Fruit fly (Drosophila melanogaster) whole organism, embryonic: ENCODE measurements around the gene CG1317.
A peak's percentile ranks its signal among the peaks of the same experiment; 100 is the strongest.

ENCODE experiments used
- Antp ChIP-seq: fragments of 200-800 bp; sonication (Bioruptor generic); optimal IDR thresholded peaks from 3 replicates; lab custom pipeline; 2016; ENCODE audit warnings: missing biosample characterization, missing genetic modification characterization
- CG11085 ChIP-seq: fragments of 200-800 bp; sonication (Bioruptor generic); IDR thresholded peaks from 2 replicates; pipeline ENCODE4 v1.3.6; 2022; ENCODE audit warnings: missing biosample characterization, missing genetic modification characterization
- CG11247 ChIP-seq: fragments of 200-800 bp; sonication (Bioruptor generic); IDR thresholded peaks from 2 replicates; pipeline ENCODE4 v1.3.6; 2022; ENCODE audit warnings: missing biosample characterization, missing genetic modification characterization
- CG12942 ChIP-seq: fragments of 200-800 bp; sonication (Bioruptor generic); optimal IDR thresholded peaks from 3 replicates; lab custom pipeline; 2016; ENCODE audit warnings: missing biosample characterization, missing genetic modification characterization
- CG14710 ChIP-seq: fragments of 200-800 bp; sonication (Bioruptor generic); optimal IDR thresholded peaks from 3 replicates; lab custom pipeline; 2019; ENCODE audit warnings: missing biosample characterization, mild to moderate bottlenecking, missing genetic modification characterization, moderate library complexity
- CG15011 ChIP-seq: fragments of 200-800 bp; sonication (Bioruptor generic); optimal IDR thresholded peaks from 3 replicates; lab custom pipeline; 2018; ENCODE audit warnings: missing biosample characterization, mild to moderate bottlenecking, missing genetic modification characterization
- CG1602 ChIP-seq: fragments of 200-800 bp; sonication (Bioruptor generic); optimal IDR thresholded peaks from 3 replicates; lab custom pipeline; 2016; ENCODE audit warnings: missing biosample characterization, missing genetic modification characterization
- CG1603 ChIP-seq: fragments of 200-800 bp; sonication (Bioruptor generic); optimal IDR thresholded peaks from 2 replicates; lab custom pipeline; 2019; ENCODE audit warnings: missing biosample characterization, mild to moderate bottlenecking, missing genetic modification characterization, moderate library complexity
- CG17328 ChIP-seq: fragments of 200-800 bp; sonication (Bioruptor generic); IDR thresholded peaks from 2 replicates; pipeline ENCODE4 v1.3.6; 2022; ENCODE audit warnings: missing biosample characterization, missing genetic modification characterization
- CG17361 ChIP-seq: fragments of 200-800 bp; sonication (Bioruptor generic); IDR thresholded peaks from 3 replicates; pipeline ENCODE4 v1.3.6; 2022; ENCODE audit warnings: missing biosample characterization, missing genetic modification characterization
- CG30403 ChIP-seq: fragments of 200-800 bp; sonication (Bioruptor generic); optimal IDR thresholded peaks from 3 replicates; lab custom pipeline; 2016; ENCODE audit warnings: missing biosample characterization, missing genetic modification characterization
- CG31365 ChIP-seq: fragments of 200-800 bp; sonication (Bioruptor generic); optimal IDR thresholded peaks from 2 replicates; lab custom pipeline; 2018; ENCODE audit warnings: missing biosample characterization, mild to moderate bottlenecking, missing genetic modification characterization
- CG4328 ChIP-seq: fragments of 200-800 bp; sonication (Bioruptor generic); optimal IDR thresholded peaks from 3 replicates; lab custom pipeline; 2017; ENCODE audit warnings: missing biosample characterization, missing genetic modification reagents, missing genetic modification characterization
- CG43689 ChIP-seq: fragments of 200-800 bp; sonication (Bioruptor generic); IDR thresholded peaks from 2 replicates; pipeline ENCODE4 v1.3.6; 2022; ENCODE audit warnings: missing biosample characterization, missing genetic modification characterization
- CG4707 ChIP-seq: fragments of 200-800 bp; sonication (Bioruptor generic); optimal IDR thresholded peaks from 2 replicates; lab custom pipeline; 2018; ENCODE audit warnings: missing biosample characterization, mild to moderate bottlenecking, missing genetic modification characterization, moderate library complexity
- CG6254 ChIP-seq: fragments of 200-800 bp; sonication (Bioruptor generic); optimal IDR thresholded peaks from 3 replicates; lab custom pipeline; 2017; ENCODE audit warnings: mild to moderate bottlenecking, missing biosample characterization, missing genetic modification reagents, missing genetic modification characterization
- CG7786 ChIP-seq: fragments of 200-800 bp; sonication (Bioruptor generic); optimal IDR thresholded peaks from 2 replicates; lab custom pipeline; 2016; ENCODE audit warnings: missing biosample characterization, missing genetic modification characterization
- CG8388 ChIP-seq: fragments of 200-800 bp; sonication (Bioruptor generic); optimal IDR thresholded peaks from 2 replicates; lab custom pipeline; 2019; ENCODE audit warnings: missing biosample characterization, mild to moderate bottlenecking, missing genetic modification characterization, moderate library complexity
- CkIIα-i1 ChIP-seq: fragments of 200-800 bp; sonication (Bioruptor generic); IDR thresholded peaks from 2 replicates; pipeline ENCODE4 v1.3.6; 2022; ENCODE audit warnings: missing biosample characterization, missing genetic modification characterization
- D ChIP-seq, 2 experiments: fragments of 200-800 bp in 1 of 2; fragments of >200 bp in 1 of 2; sonication (Bioruptor generic) in 1 of 2; optimal IDR thresholded peaks; 2 replicates in 1 of 2; 3 replicates in 1 of 2; lab custom pipeline; 2017; ENCODE audit warnings: mild to moderate bottlenecking in 1 of 2, missing biosample characterization in 1 of 2, missing genetic modification characterization in 1 of 2, missing genetic modification reagents in 1 of 2
- Nf-YB ChIP-seq: fragments of 200-800 bp; sonication (Bioruptor generic); optimal IDR thresholded peaks from 3 replicates; lab custom pipeline; 2019; ENCODE audit warnings: missing biosample characterization, mild to moderate bottlenecking, missing genetic modification characterization, moderate library complexity
- Pdp1 ChIP-seq, 2 experiments: fragments of 200-800 bp; sonication (Bioruptor generic); optimal IDR thresholded peaks; 3 replicates each; lab custom pipeline; 2016; ENCODE audit warnings: missing biosample characterization in 2 of 2, missing genetic modification characterization in 2 of 2, mild to moderate bottlenecking in 1 of 2, moderate library complexity in 1 of 2
- Spps ChIP-seq: fragments of 200-800 bp; sonication (Bioruptor generic); optimal IDR thresholded peaks from 2 replicates; lab custom pipeline; 2018; ENCODE audit warnings: missing biosample characterization, mild to moderate bottlenecking, missing genetic modification characterization
- Ssrp ChIP-seq: fragments of 200-800 bp; sonication (Bioruptor generic); optimal IDR thresholded peaks from 2 replicates; lab custom pipeline; 2018; ENCODE audit warnings: missing biosample characterization, mild to moderate bottlenecking, missing genetic modification characterization, moderate library complexity
- Trl ChIP-seq, 3 experiments: fragments of >200 bp in 2 of 3; fragments of 200-800 bp in 1 of 3; sonication (Bioruptor generic) in 1 of 3; optimal IDR thresholded peaks; 2 replicates in 1 of 3; 3 replicates in 2 of 3; lab custom pipeline; 2016 to 2017; ENCODE audit warnings: missing biosample characterization in 1 of 3, missing genetic modification characterization in 1 of 3
- Vsx1 ChIP-seq: fragments of 200-800 bp; sonication (Bioruptor generic); optimal IDR thresholded peaks from 2 replicates; lab custom pipeline; 2017; ENCODE audit warnings: missing biosample characterization, mild to moderate bottlenecking, missing genetic modification characterization, missing genetic modification reagents
- Xbp1 ChIP-seq: fragments of 200-800 bp; sonication (Bioruptor generic); optimal IDR thresholded peaks from 3 replicates; lab custom pipeline; 2016; ENCODE audit warnings: missing biosample characterization, mild to moderate bottlenecking, missing genetic modification characterization
- Xrp1 ChIP-seq: fragments of 200-800 bp; sonication (Bioruptor generic); IDR thresholded peaks from 2 replicates; pipeline ENCODE4 v1.3.6; 2022; ENCODE audit warnings: missing biosample characterization, missing genetic modification characterization
- chif ChIP-seq, 2 experiments: fragments of 200-800 bp; sonication (Bioruptor generic); optimal IDR thresholded peaks; 3 replicates each; lab custom pipeline; 2016; ENCODE audit warnings: missing biosample characterization in 2 of 2, missing genetic modification characterization in 2 of 2
- crc ChIP-seq: fragments of 200-800 bp; sonication (Bioruptor generic); optimal IDR thresholded peaks from 2 replicates; lab custom pipeline; 2016; ENCODE audit warnings: missing biosample characterization, missing genetic modification characterization
- danr ChIP-seq: fragments of 200-800 bp; sonication (Bioruptor generic); IDR thresholded peaks from 2 replicates; pipeline ENCODE4 v1.3.6; 2022; ENCODE audit warnings: missing biosample characterization, missing genetic modification characterization
- emc ChIP-seq: fragments of 200-800 bp; sonication (Bioruptor generic); optimal IDR thresholded peaks from 2 replicates; lab custom pipeline; 2016; ENCODE audit warnings: missing biosample characterization, missing genetic modification characterization
- eve ChIP-seq, 2 experiments: fragments of >200 bp; optimal IDR thresholded peaks; 2 replicates each; lab custom pipeline; 2017; ENCODE audit warnings: missing biosample characterization in 2 of 2, missing genetic modification characterization in 2 of 2
- fd96Cb ChIP-seq: fragments of 200-800 bp; sonication (Bioruptor generic); optimal IDR thresholded peaks from 2 replicates; lab custom pipeline; 2018; ENCODE audit warnings: missing biosample characterization, mild to moderate bottlenecking, missing genetic modification characterization, moderate library complexity
- grn ChIP-seq: fragments of 200-800 bp; sonication (Bioruptor generic); optimal IDR thresholded peaks from 3 replicates; lab custom pipeline; 2017; ENCODE audit warnings: missing biosample characterization, missing genetic modification characterization
- gro ChIP-seq: fragments of 200-800 bp; sonication (Bioruptor generic); optimal IDR thresholded peaks from 2 replicates; lab custom pipeline; 2016; ENCODE audit warnings: missing biosample characterization, missing genetic modification characterization
- jigr1 ChIP-seq: fragments of 200-800 bp; sonication (Bioruptor generic); IDR thresholded peaks from 3 replicates; pipeline ENCODE4 v1.3.6; 2022; ENCODE audit warnings: missing biosample characterization, missing genetic modification characterization
- jing ChIP-seq: fragments of 200-800 bp; sonication (Bioruptor generic); optimal IDR thresholded peaks from 2 replicates; lab custom pipeline; 2018; ENCODE audit warnings: missing biosample characterization, mild to moderate bottlenecking, missing genetic modification characterization
- klu ChIP-seq: fragments of 200-800 bp; sonication (Bioruptor generic); IDR thresholded peaks from 2 replicates; pipeline ENCODE4 v1.3.6; 2022; ENCODE audit warnings: missing biosample characterization, missing genetic modification characterization
- luna ChIP-seq: fragments of 200-800 bp; sonication (Bioruptor generic); optimal IDR thresholded peaks from 2 replicates; lab custom pipeline; 2016; ENCODE audit warnings: missing biosample characterization, missing genetic modification characterization
- nmo ChIP-seq: fragments of 200-800 bp; sonication (Bioruptor generic); optimal IDR thresholded peaks from 2 replicates; lab custom pipeline; 2018; ENCODE audit warnings: missing biosample characterization, mild to moderate bottlenecking, missing genetic modification characterization, moderate library complexity
- otp ChIP-seq: fragments of 200-800 bp; sonication (Bioruptor generic); IDR thresholded peaks from 3 replicates; pipeline ENCODE4, ENCODE4 v1.3.6; 2022; ENCODE audit warnings: missing biosample characterization, missing genetic modification characterization
- pho ChIP-seq: fragments of 200-800 bp; sonication (Bioruptor generic); optimal IDR thresholded peaks from 2 replicates; lab custom pipeline; 2016; ENCODE audit warnings: missing biosample characterization, missing genetic modification characterization
- psq ChIP-seq: fragments of 200-800 bp; sonication (Bioruptor generic); optimal IDR thresholded peaks from 2 replicates; lab custom pipeline; 2017; ENCODE audit warnings: missing biosample characterization, missing genetic modification characterization
- pzg ChIP-seq: fragments of 200-800 bp; sonication (Bioruptor generic); optimal IDR thresholded peaks from 3 replicates; lab custom pipeline; 2018; ENCODE audit warnings: missing biosample characterization, mild to moderate bottlenecking, missing genetic modification characterization, moderate library complexity
- salm ChIP-seq: fragments of 200-800 bp; sonication (Bioruptor generic); optimal IDR thresholded peaks from 2 replicates; lab custom pipeline; 2018; ENCODE audit warnings: missing biosample characterization, mild to moderate bottlenecking, missing genetic modification characterization
- scrt ChIP-seq: fragments of 200-800 bp; sonication (Bioruptor generic); optimal IDR thresholded peaks from 2 replicates; lab custom pipeline; 2018; ENCODE audit warnings: missing biosample characterization, mild to moderate bottlenecking, missing genetic modification characterization, moderate library complexity
- sens ChIP-seq: fragments of 200-800 bp; sonication (Bioruptor generic); peaks from one replicate; lab custom pipeline; 2016; ENCODE audit warnings: missing biosample characterization, missing genetic modification characterization
- tio ChIP-seq: fragments of 200-800 bp; sonication (Bioruptor generic); optimal IDR thresholded peaks from 2 replicates; lab custom pipeline; 2017; ENCODE audit warnings: missing biosample characterization, missing genetic modification characterization, inconsistent platforms
- zen ChIP-seq: fragments of 200-800 bp; sonication (Bioruptor generic); optimal IDR thresholded peaks from 3 replicates; lab custom pipeline; 2018; ENCODE audit warnings: missing biosample characterization, mild to moderate bottlenecking, missing genetic modification characterization, moderate library complexity
- zf30C ChIP-seq: fragments of 200-800 bp; sonication (Bioruptor generic); optimal IDR thresholded peaks from 3 replicates; lab custom pipeline; 2018; ENCODE audit warnings: missing biosample characterization, mild to moderate bottlenecking, missing genetic modification characterization

The CG1317 gene

DNA sequence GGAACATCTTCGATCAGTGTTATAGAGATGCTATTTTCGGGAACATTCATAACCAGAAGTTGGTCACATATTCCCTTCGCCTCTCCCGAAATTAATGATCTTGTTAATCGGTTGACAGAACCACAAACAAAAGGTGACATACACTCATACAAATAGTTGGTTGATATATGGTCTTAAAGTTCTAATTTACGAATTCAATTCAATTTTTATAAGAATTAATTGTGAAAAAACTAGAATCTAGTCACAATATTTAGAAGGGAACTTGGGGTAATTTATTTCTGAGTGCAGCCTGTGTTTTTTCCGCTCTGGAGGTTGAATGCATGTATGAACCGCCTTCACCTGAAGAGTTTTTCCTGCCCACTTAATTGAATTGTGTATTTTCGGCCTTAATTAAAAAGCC lies 28.0 kb upstream of the CG1317 start (continued):
- no peak for TF ChIP-seq D (optimal IDR thresholded peaks at IDR 0.05; lab: Kevin White, UChicago)
- TF ChIP-seq D (GFP tag; optimal IDR thresholded peaks at IDR 0.05; lab: Kevin White, UChicago): no peak
- TF ChIP-seq jigr1 (GFP tag; lab: Robert Waterston, UW): no peak
- no peak for TF ChIP-seq luna (GFP tag; lab: Kevin White, UChicago)
- no peak for TF ChIP-seq CG4328
- TF ChIP-seq CG43689 (GFP tag; lab: Robert Waterston, UW): no peak
- TF ChIP-seq zen (tag; lab: Kevin White, UChicago): no peak
- TF ChIP-seq nmo (GFP tag; lab: Kevin White, UChicago): peak; percentile 33
- TF ChIP-seq zf30C (GFP tag; lab: Kevin White, UChicago): no peak
- TF ChIP-seq Vsx1 (GFP tag; lab: Kevin White, UChicago): no peak
- no peak for TF ChIP-seq jing
- peak; percentile 27 for TF ChIP-seq Ssrp (tag; lab: Kevin White, UChicago)
- TF ChIP-seq CG6254 (GFP tag; lab: Kevin White, UChicago): no peak
- peak; percentile 35 for TF ChIP-seq CG8388 (GFP tag; lab: Kevin White, UChicago)
- no peak for TF ChIP-seq eve (GFP tag; optimal IDR thresholded peaks at IDR 0.05; lab: Kevin White, UChicago)
- no peak for TF ChIP-seq CG15011 (GFP tag; lab: Kevin White, UChicago)
- no peak for TF ChIP-seq CG1602
- no peak for TF ChIP-seq klu
- no peak for TF ChIP-seq Pdp1 (GFP tag; optimal IDR thresholded peaks at IDR 0.05; lab: Kevin White, UChicago)
- TF ChIP-seq CG4707: no peak
- TF ChIP-seq CG17361 (GFP tag; lab: Robert Waterston, UW): no peak
- no peak for TF ChIP-seq Antp (GFP tag; lab: Kevin White, UChicago)
- no peak for TF ChIP-seq CG31365 (tag; lab: Kevin White, UChicago)
- no peak for TF ChIP-seq scrt
- no peak for TF ChIP-seq grn (GFP tag; lab: Kevin White, UChicago)
- TF ChIP-seq gro (GFP tag; lab: Kevin White, UChicago): no peak
- TF ChIP-seq Trl (optimal IDR thresholded peaks at IDR 0.05; lab: Kevin White, UChicago): no peak
- no peak for TF ChIP-seq Trl (GFP tag; optimal IDR thresholded peaks at IDR 0.05; lab: Kevin White, UChicago)
- TF ChIP-seq CG1603: no peak
- TF ChIP-seq Xbp1 (GFP tag; lab: Kevin White, UChicago): peak; percentile 15
- peak; percentile 14 for TF ChIP-seq CG30403 (GFP tag; lab: Kevin White, UChicago)
- TF ChIP-seq Spps (tag; lab: Kevin White, UChicago): no peak
- TF ChIP-seq chif (GFP tag; optimal IDR thresholded peaks at IDR 0.05; lab: Kevin White, UChicago): no peak
- TF ChIP-seq tio (GFP tag; lab: Kevin White, UChicago): no peak
- no peak for TF ChIP-seq salm
- TF ChIP-seq emc (GFP tag; lab: Kevin White, UChicago): no peak
- peak; percentile 73 for TF ChIP-seq sens (GFP tag; lab: Kevin White, UChicago)
- no peak for TF ChIP-seq CkIIα-i1 (GFP tag; lab: Robert Waterston, UW)
- no peak for TF ChIP-seq CG11085
- TF ChIP-seq pzg (GFP tag; lab: Kevin White, UChicago): no peak
- no peak for TF ChIP-seq CG11247
- TF ChIP-seq otp (GFP tag; lab: Robert Waterston, UW): no peak
- no peak for TF ChIP-seq CG12942 (GFP tag; lab: Kevin White, UChicago)
- TF ChIP-seq CG14710 (tag; lab: Kevin White, UChicago): no peak
- TF ChIP-seq fd96Cb (tag; lab: Kevin White, UChicago): no peak
- no peak for TF ChIP-seq danr
- TF ChIP-seq CG7786 (GFP tag; lab: Kevin White, UChicago): no peak
- TF ChIP-seq Nf-YB (GFP tag; lab: Kevin White, UChicago): no peak
- no peak for TF ChIP-seq psq (GFP tag; lab: Kevin White, UChicago)
- no peak for TF ChIP-seq pho (GFP tag; lab: Kevin White, UChicago)
- no peak for TF ChIP-seq crc (GFP tag; lab: Kevin White, UChicago)
- TF ChIP-seq CG17328 (GFP tag; lab: Robert Waterston, UW): peak; percentile 23; the same call in 1 of the 2 replicates
- TF ChIP-seq Xrp1 (GFP tag; lab: Robert Waterston, UW): peak; percentile 37; the same call in 1 of the 2 replicates
